Worm (Caenorhabditis elegans): ENCODE data around the gene ced-10.

DNA sequence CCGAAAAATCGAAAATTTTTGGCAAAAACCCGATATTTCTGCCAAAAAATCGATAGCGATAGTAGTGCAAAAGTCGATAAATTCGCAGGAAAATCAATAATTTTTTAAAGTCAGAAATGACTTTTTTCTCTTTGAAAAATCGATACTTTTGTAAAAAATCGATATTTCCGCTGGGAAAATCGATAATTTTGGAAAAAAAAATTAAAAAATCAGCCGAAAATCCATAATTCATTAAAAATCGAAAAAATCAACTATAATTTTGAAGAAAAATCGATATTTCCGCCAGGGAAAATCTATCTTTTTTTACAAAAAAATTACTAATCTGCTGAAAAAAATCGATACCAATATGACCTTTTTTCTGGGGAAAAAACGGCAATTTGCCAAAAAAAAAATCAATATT, 22.2 kb upstream of the ced-10 start:
- TF ChIP-seq hlh-8 (tag; optimal IDR thresholded peaks at IDR 0.05) (no peak), ztf-16 (tag; optimal IDR thresholded peaks at IDR 0.05) (no peak), ceh-9 (tag; optimal IDR thresholded peaks at IDR 0.05) (no peak), ceh-31 (tag; optimal IDR thresholded peaks at IDR 0.05) (no peak), pqm-1 (tag; optimal IDR thresholded peaks at IDR 0.05) (no peak), pax-1 (tag; optimal IDR thresholded peaks at IDR 0.05) (no peak)

All from whole organism, late embryonic.